Fruit fly (Drosophila melanogaster) whole organism, pupa: ENCODE results near the gene Eo.

Experiments used
- CG10348 ChIP-seq: fragments of 200-800 bp; sonication (Bioruptor generic); IDR thresholded peaks from 2 replicates; pipeline ENCODE4 v1.3.6; 2022; ENCODE audit warnings: missing biosample characterization, missing genetic modification characterization
- CG12605 ChIP-seq: fragments of 200-800 bp; sonication (Bioruptor generic); IDR thresholded peaks from 2 replicates; pipeline ENCODE4 v1.3.6; 2022; ENCODE audit warnings: missing biosample characterization, missing genetic modification characterization
- CG15710 ChIP-seq: fragments of 200-800 bp; sonication (Bioruptor generic); optimal IDR thresholded peaks from 2 replicates; lab custom pipeline; 2018; ENCODE audit warnings: missing biosample characterization, mild to moderate bottlenecking, missing genetic modification characterization, moderate library complexity
- CG17806 ChIP-seq: fragments of 200-800 bp; sonication (Bioruptor generic); optimal IDR thresholded peaks from 2 replicates; lab custom pipeline; 2018; ENCODE audit warnings: missing biosample characterization, mild to moderate bottlenecking, missing genetic modification characterization, moderate library complexity
- CG34367 ChIP-seq: fragments of 200-800 bp; sonication (Bioruptor generic); optimal IDR thresholded peaks from 2 replicates; lab custom pipeline; 2018; ENCODE audit warnings: missing biosample characterization, mild to moderate bottlenecking, missing genetic modification characterization
- CG8159 ChIP-seq: fragments of 200-800 bp; sonication (Bioruptor generic); optimal IDR thresholded peaks from 3 replicates; lab custom pipeline; 2018; ENCODE audit warnings: missing biosample characterization, mild to moderate bottlenecking, missing genetic modification characterization, moderate library complexity
- CG8301 ChIP-seq: fragments of 200-800 bp; sonication (Bioruptor generic); optimal IDR thresholded peaks from 2 replicates; lab custom pipeline; 2018; ENCODE audit warnings: missing biosample characterization, mild to moderate bottlenecking, missing genetic modification characterization
- CG9948 ChIP-seq: fragments of 200-800 bp; sonication (Bioruptor generic); optimal IDR thresholded peaks from 2 replicates; lab custom pipeline; 2018; ENCODE audit warnings: missing biosample characterization, mild to moderate bottlenecking, missing genetic modification characterization, moderate library complexity
- EcR ChIP-seq: fragments of 200-800 bp; sonication (Bioruptor generic); optimal IDR thresholded peaks from 3 replicates; lab custom pipeline; 2019; ENCODE audit warnings: missing biosample characterization, missing genetic modification characterization, mild to moderate bottlenecking, moderate library complexity, missing genetic modification reagents
- Snoo ChIP-seq: fragments of 200-800 bp; sonication (Bioruptor generic); optimal IDR thresholded peaks from 3 replicates; lab custom pipeline; 2017; ENCODE audit warnings: missing biosample characterization, mild to moderate bottlenecking, missing genetic modification characterization, inconsistent platforms
- rn ChIP-seq: fragments of 200-800 bp; sonication (Bioruptor generic); IDR thresholded peaks from 2 replicates; pipeline ENCODE4 v1.3.6; 2022; ENCODE audit warnings: missing biosample characterization, missing genetic modification characterization

dm6 chrX:14928844-14929243, 10.2 kb upstream of the Eo start, which contains the start of gene CG32591:
- TF ChIP-seq CG8301 (no peak), CG34367 (tag; lab: Kevin White, UChicago) (no peak), CG8159 (tag; lab: Kevin White, UChicago) (no peak), CG10348 (GFP tag; lab: Robert Waterston, UW) (no peak), CG17806 (tag; lab: Kevin White, UChicago) (no peak), Snoo (tag; lab: Kevin White, UChicago) (no peak), rn (GFP tag; lab: Robert Waterston, UW) (no peak), CG9948 (tag; lab: Kevin White, UChicago) (no peak), EcR (GFP tag; lab: Kevin White, UChicago) (no peak), CG12605 (no peak), CG15710 (tag; lab: Kevin White, UChicago) (no peak)
